Fruit fly (Drosophila melanogaster) whole organism, wandering third instar larva: ENCODE data around the gene Obp69a.

Experiments used
- Abd-B ChIP-seq: fragments of >200 bp; optimal IDR thresholded peaks from 2 replicates; lab custom pipeline; 2017; ENCODE audit warnings: missing biosample characterization, missing genetic modification characterization
- Dif ChIP-seq: fragments of 200-275, 200-300 bp; sonication (Bioruptor generic); optimal IDR thresholded peaks from 2 replicates; lab custom pipeline; 2018; ENCODE audit warnings: missing biosample characterization, missing genetic modification characterization; ENCODE audit not compliant: partially characterized antibody
- Hnf4 ChIP-seq: fragments of 200-800 bp; sonication (Bioruptor generic); optimal IDR thresholded peaks from 2 replicates; lab custom pipeline; 2016; ENCODE audit warnings: missing biosample characterization, mild to moderate bottlenecking, missing genetic modification characterization
- dsf ChIP-seq: sonication (Bioruptor generic); optimal IDR thresholded peaks from 2 replicates; lab custom pipeline; 2016; ENCODE audit warnings: missing biosample characterization, missing genetic modification characterization, borderline replicate concordance
- foxo ChIP-seq, 2 experiments: fragments of 200-800 bp; sonication (Bioruptor generic); optimal IDR thresholded peaks; 2 replicates in 1 of 2; 3 replicates in 1 of 2; lab custom pipeline; 2016 to 2017; ENCODE audit warnings: missing biosample characterization in 2 of 2, missing genetic modification characterization in 2 of 2
- psq ChIP-seq: fragments of 200-800 bp; sonication (Bioruptor generic); optimal IDR thresholded peaks from 3 replicates; lab custom pipeline; 2017; ENCODE audit warnings: missing biosample characterization, mild to moderate bottlenecking, missing genetic modification characterization, moderate library complexity
- sage ChIP-seq: fragments of 200-800 bp; sonication (Bioruptor generic); optimal IDR thresholded peaks from 2 replicates; lab custom pipeline; 2016; ENCODE audit warnings: missing biosample characterization, mild to moderate bottlenecking, missing genetic modification characterization

dm6 chr3L:12380592-12380991 is 15.4 kb upstream of the Obp69a start:
- TF ChIP-seq sage (GFP tag; lab: Kevin White, UChicago) (no peak), dsf (no peak), Hnf4 (GFP tag; lab: Kevin White, UChicago) (no peak), Dif (no peak), Abd-B (GFP tag; lab: Kevin White, UChicago) (no peak), foxo (GFP tag; optimal IDR thresholded peaks at IDR 0.05; lab: Kevin White, UChicago) (no peak), psq (no peak)
